Worm (Caenorhabditis elegans) whole organism, midembryonic: ENCODE data around the gene F36A4.2.

Source experiments
- ref-1 ChIP-seq: fragments of 200-800 bp; sonication (Bioruptor generic); conservative IDR thresholded peaks from 2 replicates; pipeline ENCODE4 v1.3.6; 2022; ENCODE audit warnings: missing genetic modification reagents, missing genetic modification characterization, missing compliant biosample characterization
- tab-1 ChIP-seq: fragments of 200-800 bp; sonication (Bioruptor generic); IDR thresholded peaks from 2 replicates; pipeline ENCODE4 v1.3.6; 2022; ENCODE audit warnings: missing genetic modification characterization, missing compliant biosample characterization
- ztf-23 ChIP-seq: fragments of 200-800 bp; sonication (Bioruptor generic); IDR thresholded peaks from 2 replicates; pipeline ENCODE4 v1.3.6; 2022; ENCODE audit warnings: missing genetic modification reagents, missing genetic modification characterization, missing compliant biosample characterization

DNA sequence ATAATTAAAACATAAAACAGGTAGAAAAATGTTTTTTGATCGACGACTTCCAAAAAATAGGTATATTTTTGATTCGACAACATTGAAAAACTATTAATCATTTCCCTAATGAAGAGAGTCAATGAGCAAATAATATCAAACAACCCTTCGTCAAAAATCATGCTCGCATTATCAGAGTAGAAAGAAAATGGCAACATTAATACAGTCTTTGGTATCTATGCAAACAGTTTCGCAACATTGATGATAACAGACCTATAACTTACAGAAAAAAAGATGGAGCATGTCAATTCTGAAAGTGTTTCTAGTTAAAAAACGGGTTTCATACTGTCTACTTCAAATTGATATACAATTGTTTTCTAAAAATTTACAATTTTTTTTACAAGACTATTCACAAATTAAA lies 14.0 kb downstream of the F36A4.2 start:
- TF ChIP-seq ztf-23 (GFP tag; lab: Robert Waterston, UW) (no peak), tab-1 (GFP tag; lab: Robert Waterston, UW) (no peak), ref-1 (GFP tag; lab: Robert Waterston, UW) (no peak)
